Fruit fly (Drosophila melanogaster): ENCODE results near the gene ssp2.

Gene ssp2

dm6 chr3L:13999204-13999603 is 34.2 kb downstream of the ssp2 start, which contains the start of gene CG17359:
Gene CG17359, minus strand, starts transcription at chr3L:13999251.
- no peak for TF ChIP-seq en (GFP tag; optimal IDR thresholded peaks at IDR 0.05)
- no peak for TF ChIP-seq Hey (tag; optimal IDR thresholded peaks at IDR 0.05)
- TF ChIP-seq hbn (GFP tag; IDR thresholded peaks at IDR 0.05; ENCODE audit: partially characterized antibody): no peak
- no peak for TF ChIP-seq CG10654 (GFP tag; optimal IDR thresholded peaks at IDR 0.05)
- TF ChIP-seq crp (GFP tag; optimal IDR thresholded peaks at IDR 0.05): peak in 1 of 2 experiments; percentile 73
- TF ChIP-seq dpn (GFP tag; optimal IDR thresholded peaks at IDR 0.05): no peak
- TF ChIP-seq BEAF-32 (GFP tag; optimal IDR thresholded peaks at IDR 0.05): peak; percentile 5
- TF ChIP-seq HLHmδ (GFP tag; optimal IDR thresholded peaks at IDR 0.05): no peak
- no peak for TF ChIP-seq chn (GFP tag; optimal IDR thresholded peaks at IDR 0.05)
- TF ChIP-seq Meics (GFP tag; optimal IDR thresholded peaks at IDR 0.05): no peak
- TF ChIP-seq pum (GFP tag; optimal IDR thresholded peaks at IDR 0.05): no peak
- no peak for TF ChIP-seq seq (GFP tag; IDR thresholded peaks at IDR 0.05)
- TF ChIP-seq Fer1 (GFP tag; optimal IDR thresholded peaks at IDR 0.05): no peak
- TF ChIP-seq CG2116 (GFP tag; optimal IDR thresholded peaks at IDR 0.05): peak; percentile 78
- TF ChIP-seq hb (GFP tag; IDR thresholded peaks at IDR 0.05; ENCODE audit: partially characterized antibody): no peak
- no peak for TF ChIP-seq CG4707 (GFP tag; optimal IDR thresholded peaks at IDR 0.05)
- TF ChIP-seq CoRest (tag; optimal IDR thresholded peaks at IDR 0.05): no peak
- TF ChIP-seq CG32772 (GFP tag; IDR thresholded peaks at IDR 0.05): no peak
- TF ChIP-seq Dp (GFP tag; optimal IDR thresholded peaks at IDR 0.05): peak; percentile 39
- no peak for TF ChIP-seq NC2α (GFP tag; optimal IDR thresholded peaks at IDR 0.05)
- no peak for TF ChIP-seq Sox100B (GFP tag; optimal IDR thresholded peaks at IDR 0.05)
- no peak for TF ChIP-seq insv (GFP tag; optimal IDR thresholded peaks at IDR 0.05)
- TF ChIP-seq lov (optimal IDR thresholded peaks at IDR 0.05): no peak
- no peak for TF ChIP-seq lov (GFP tag; IDR thresholded peaks at IDR 0.05)
- no peak for TF ChIP-seq Vsx1 (GFP tag; optimal IDR thresholded peaks at IDR 0.05)
- TF ChIP-seq H2.0 (GFP tag; IDR thresholded peaks at IDR 0.05): no peak
- no peak for TF ChIP-seq MESR4 (GFP tag; optimal IDR thresholded peaks at IDR 0.05)
- no peak for TF ChIP-seq dati (GFP tag; IDR thresholded peaks at IDR 0.05)
- TF ChIP-seq ranshi (GFP tag; IDR thresholded peaks at IDR 0.05): no peak
- peak; percentile 63; the same call in 1 of the 2 replicates for TF ChIP-seq E2f2 (GFP tag; IDR thresholded peaks at IDR 0.05)
- TF ChIP-seq stwl (tag; optimal IDR thresholded peaks at IDR 0.05): peak; percentile 14
- TF ChIP-seq gfzf (GFP tag; optimal IDR thresholded peaks at IDR 0.05): peak; percentile 18
- no peak for TF ChIP-seq CG15479 (GFP tag; optimal IDR thresholded peaks at IDR 0.05)
- TF ChIP-seq Optix (GFP tag; IDR thresholded peaks at IDR 0.05): no peak
- no peak for TF ChIP-seq tna (GFP tag; IDR thresholded peaks at IDR 0.05; ENCODE audit: partially characterized antibody)
- TF ChIP-seq Oaz (GFP tag; IDR thresholded peaks at IDR 0.05): no peak
- TF ChIP-seq sens (GFP tag): peak; percentile 59

- TF ChIP-seq stc (GFP tag; IDR thresholded peaks at IDR 0.05): no peak
- TF ChIP-seq CG11560 (tag; IDR thresholded peaks at IDR 0.05): no peak
- no peak for TF ChIP-seq CG3281 (GFP tag; optimal IDR thresholded peaks at IDR 0.05)
- TF ChIP-seq pros (GFP tag; optimal IDR thresholded peaks at IDR 0.05): no peak
- no peak for TF ChIP-seq H2.0 (GFP tag; IDR thresholded peaks at IDR 0.05)
- TF ChIP-seq pan (optimal IDR thresholded peaks at IDR 0.05): no peak
- TF ChIP-seq pan (GFP tag; optimal IDR thresholded peaks at IDR 0.05 in 1 of 2, IDR thresholded peaks at IDR 0.05 in 1 of 2): no peak
- TF ChIP-seq Tbp (GFP tag; optimal IDR thresholded peaks at IDR 0.05): no peak
- TF ChIP-seq fu2 (GFP tag; optimal IDR thresholded peaks at IDR 0.05): no peak
- TF ChIP-seq NC2β (GFP tag; optimal IDR thresholded peaks at IDR 0.05): peak; percentile 14
- TF ChIP-seq CG7963 (GFP tag; IDR thresholded peaks at IDR 0.05; ENCODE audit: partially characterized antibody): peak; percentile 77
- peak; percentile 54 for TF ChIP-seq row (GFP tag; IDR thresholded peaks at IDR 0.05)
- peak; percentile 52 for TF ChIP-seq phol (tag; optimal IDR thresholded peaks at IDR 0.05)
- no peak for TF ChIP-seq CG10209 (GFP tag; optimal IDR thresholded peaks at IDR 0.05)
- no peak for TF ChIP-seq CG3726 (GFP tag; IDR thresholded peaks at IDR 0.05)
- no peak for TF ChIP-seq Drgx (GFP tag; IDR thresholded peaks at IDR 0.05)
Observed at dm6 chr3L:14001658-14002523, 36.9 kb downstream of the ssp2 start, which contains the start of the genes Nprl3 and upSET. Gene Nprl3, minus strand, starts transcription at chr3L:14001880. Gene upSET, plus strand, starts transcription at chr3L:14002127.
